Fruit fly (Drosophila melanogaster): Measurements from ENCODE around the gene CG17186.

Gene CG17186

dm6 chr3R:19877427-19878076 lies at the start of gene CG17186, which contains the start of gene Arc42 (continued):
- TF ChIP-seq stc (GFP tag; IDR thresholded peaks at IDR 0.05) (no peak), fru (optimal IDR thresholded peaks at IDR 0.05) (no peak), NfI (GFP tag; optimal IDR thresholded peaks at IDR 0.05) (peak; percentile 33), ap (GFP tag; IDR thresholded peaks at IDR 0.05) (no peak), tio (GFP tag; optimal IDR thresholded peaks at IDR 0.05) (no peak), ash1 (GFP tag; optimal IDR thresholded peaks at IDR 0.05) (no peak), vfl (GFP tag; optimal IDR thresholded peaks at IDR 0.05) (peak; percentile 9), CG33557 (GFP tag; optimal IDR thresholded peaks at IDR 0.05) (peak; percentile 11), CG10209 (GFP tag; optimal IDR thresholded peaks at IDR 0.05) (no peak), HLH4C (GFP tag; IDR thresholded peaks at IDR 0.05; ENCODE audit: partially characterized antibody) (no peak), oc (tag; optimal IDR thresholded peaks at IDR 0.05) (no peak), p53 (GFP tag; optimal IDR thresholded peaks at IDR 0.05) (no peak), CG1602 (GFP tag; optimal IDR thresholded peaks at IDR 0.05) (no peak), Sry-β (GFP tag; optimal IDR thresholded peaks at IDR 0.05) (no peak), CG1529 (GFP tag; optimal IDR thresholded peaks at IDR 0.05) (no peak), fd102C (GFP tag; optimal IDR thresholded peaks at IDR 0.05) (no peak), CG2116 (GFP tag; optimal IDR thresholded peaks at IDR 0.05) (peak; percentile 54), NC2β (GFP tag; optimal IDR thresholded peaks at IDR 0.05) (no peak), chn (GFP tag; optimal IDR thresholded peaks at IDR 0.05) (no peak), BEAF-32 (GFP tag; optimal IDR thresholded peaks at IDR 0.05) (peak; percentile 44), CG17186 (GFP tag; optimal IDR thresholded peaks at IDR 0.05) (peak; percentile 61), CG11093 (GFP tag; IDR thresholded peaks at IDR 0.05) (no peak), nmo (GFP tag; optimal IDR thresholded peaks at IDR 0.05) (peak; percentile 68), ind (GFP tag; optimal IDR thresholded peaks at IDR 0.05) (no peak), CoRest (tag; optimal IDR thresholded peaks at IDR 0.05) (peak; percentile 45), CG34376 (GFP tag; optimal IDR thresholded peaks at IDR 0.05) (no peak), Fer3 (tag; optimal IDR thresholded peaks at IDR 0.05) (no peak), Lim3 (GFP tag; IDR thresholded peaks at IDR 0.05) (no peak), hth (optimal IDR thresholded peaks at IDR 0.05) (no peak), bcd (GFP tag; optimal IDR thresholded peaks at IDR 0.05) (no peak), CG18262 (tag; optimal IDR thresholded peaks at IDR 0.05) (peak; percentile 19), CG6813 (GFP tag; optimal IDR thresholded peaks at IDR 0.05) (no peak), HLH54F (GFP tag; optimal IDR thresholded peaks at IDR 0.05) (no peak), CG34224 (GFP tag; IDR thresholded peaks at IDR 0.05; ENCODE audit: partially characterized antibody) (no peak), corto (GFP tag; optimal IDR thresholded peaks at IDR 0.05) (no peak), CG9727 (GFP tag; optimal IDR thresholded peaks at IDR 0.05) (no peak), esg (GFP tag; conservative IDR thresholded peaks at IDR 0.05) (no peak), cg (GFP tag; optimal IDR thresholded peaks at IDR 0.05) (no peak), CG18011 (GFP tag; optimal IDR thresholded peaks at IDR 0.05) (no peak), Awh (GFP tag; IDR thresholded peaks at IDR 0.05) (no peak), ato (GFP tag; IDR thresholded peaks at IDR 0.05; ENCODE audit: partially characterized antibody) (no peak), CG6175 (GFP tag; IDR thresholded peaks at IDR 0.05) (no peak), CG11247 (GFP tag; IDR thresholded peaks at IDR 0.05) (no peak), Neu2 (GFP tag; optimal IDR thresholded peaks at IDR 0.05; ENCODE audit: borderline replicate concordance) (no peak), unc-4 (GFP tag; IDR thresholded peaks at IDR 0.05; ENCODE audit: partially characterized antibody) (no peak), danr (GFP tag; IDR thresholded peaks at IDR 0.05) (no peak), jumu (GFP tag; optimal IDR thresholded peaks at IDR 0.05) (no peak), Drgx (GFP tag; IDR thresholded peaks at IDR 0.05) (no peak), slbo (GFP tag; IDR thresholded peaks at IDR 0.05) (no peak), zfh1 (GFP tag; IDR thresholded peaks at IDR 0.05) (no peak), eyg (GFP tag; optimal IDR thresholded peaks at IDR 0.05) (no peak)

Data from whole organism, embryonic.